Worm (Caenorhabditis elegans) whole organism, L4 larva: Measurements from ENCODE around the gene R03E9.2.

Experiments
- F37D6.2 ChIP-seq: sonication (generic microtip); optimal IDR thresholded peaks from 2 replicates; lab custom pipeline; 2016; ENCODE audit warnings: mild to moderate bottlenecking, missing genetic modification characterization, missing compliant biosample characterization
- R02D3.7 ChIP-seq: fragments of 150-350 bp; sonication (generic microtip); optimal IDR thresholded peaks from 3 replicates; lab custom pipeline; 2014; ENCODE audit warnings: missing biosample characterization, missing genetic modification characterization
- T20F7.1 ChIP-seq: fragments of 200-800 bp; sonication (Bioruptor generic); optimal IDR thresholded peaks from 2 replicates; lab custom pipeline; 2018; ENCODE audit warnings: mild to moderate bottlenecking, missing genetic modification characterization, missing compliant biosample characterization
- T26A8.4 ChIP-seq: fragments of 200-800 bp; sonication (Bioruptor generic); IDR thresholded peaks from 2 replicates; pipeline ENCODE4 v1.3.6; 2022; ENCODE audit warnings: missing genetic modification characterization, missing compliant biosample characterization
- ZK337.2 ChIP-seq: fragments of 200-800 bp; sonication (Bioruptor generic); IDR thresholded peaks from 2 replicates; pipeline ENCODE4 v1.3.6; 2022; ENCODE audit warnings: missing genetic modification reagents, missing genetic modification characterization, missing compliant biosample characterization
- ZK546.5 ChIP-seq, 2 experiments: sonication (generic microtip); optimal IDR thresholded peaks; 2 replicates each; lab custom pipeline; 2017; ENCODE audit warnings: missing biosample characterization in 2 of 2, missing genetic modification characterization in 2 of 2
- aha-1 ChIP-seq: fragments of 150-350 bp; peaks from one replicate; lab custom pipeline; 2014; ENCODE audit warnings: missing biosample characterization, missing genetic modification characterization
- attf-4 ChIP-seq: sonication (generic microtip); optimal IDR thresholded peaks from 3 replicates; lab custom pipeline; 2017; ENCODE audit warnings: missing biosample characterization, missing genetic modification characterization
- cey-2 ChIP-seq: sonication (generic microtip); optimal IDR thresholded peaks from 3 replicates; lab custom pipeline; 2017; ENCODE audit warnings: missing genetic modification characterization, mild to moderate bottlenecking, missing compliant biosample characterization, antibody characterized with exemption, borderline replicate concordance; ENCODE audit not compliant: insufficient read depth
- ctbp-1 ChIP-seq: fragments of 200-800 bp; sonication (Bioruptor generic); IDR thresholded peaks from 2 replicates; pipeline ENCODE4 v1.3.6; 2022; ENCODE audit warnings: missing genetic modification reagents, missing genetic modification characterization, missing compliant biosample characterization
- daf-16 ChIP-seq, 3 experiments: sonication (generic microtip); optimal IDR thresholded peaks; 2 replicates each; lab custom pipeline; 2016 to 2017; ENCODE audit warnings: missing genetic modification characterization in 3 of 3, missing genetic modification reagents in 3 of 3, mild to moderate bottlenecking in 2 of 3, missing compliant biosample characterization in 2 of 3, missing biosample characterization in 1 of 3, moderate library complexity in 1 of 3
- daf-19 ChIP-seq: fragments of 200-800 bp; sonication (Bioruptor generic); conservative IDR thresholded peaks from 2 replicates; pipeline ENCODE4 v1.3.6; 2022; ENCODE audit warnings: missing genetic modification characterization, missing compliant biosample characterization
- dmd-8 ChIP-seq: fragments of 200-800 bp; sonication (Bioruptor generic); IDR thresholded peaks from 2 replicates; pipeline ENCODE4 v1.3.6; 2022; ENCODE audit warnings: missing genetic modification characterization, missing compliant biosample characterization
- dmd-9 ChIP-seq: fragments of 200-800 bp; sonication (Bioruptor generic); IDR thresholded peaks from 2 replicates; pipeline ENCODE4 v1.3.6; 2022; ENCODE audit warnings: missing genetic modification reagents, missing genetic modification characterization, missing compliant biosample characterization
- duxl-1 ChIP-seq: sonication (generic microtip); optimal IDR thresholded peaks from 2 replicates; lab custom pipeline; 2016; ENCODE audit warnings: mild to moderate bottlenecking, missing genetic modification characterization, moderate library complexity, missing compliant biosample characterization; ENCODE audit not compliant: poor library complexity
- gei-8 ChIP-seq: fragments of 200-800 bp; sonication (Bioruptor generic); optimal IDR thresholded peaks from 2 replicates; lab custom pipeline; 2018; ENCODE audit warnings: mild to moderate bottlenecking, missing genetic modification characterization, missing compliant biosample characterization
- hif-1 ChIP-seq, 2 experiments: sonication (generic microtip); optimal IDR thresholded peaks; 2 replicates each; lab custom pipeline; 2016 to 2017; ENCODE audit warnings: missing compliant biosample characterization in 2 of 2, missing genetic modification characterization in 2 of 2, missing genetic modification reagents in 2 of 2, missing genotype in 2 of 2, mild to moderate bottlenecking in 1 of 2
- hlh-11 ChIP-seq: fragments of 200-800 bp; sonication (Bioruptor generic); optimal IDR thresholded peaks from 2 replicates; lab custom pipeline; 2018; ENCODE audit warnings: mild to moderate bottlenecking, missing genetic modification characterization, missing compliant biosample characterization
- hlh-30 ChIP-seq: sonication (generic microtip); optimal IDR thresholded peaks from 2 replicates; lab custom pipeline; 2017; ENCODE audit warnings: antibody characterized with exemption, mild to moderate bottlenecking, missing genetic modification characterization, missing compliant biosample characterization; ENCODE audit not compliant: insufficient read depth
- lim-7 ChIP-seq: fragments of 200-800 bp; sonication (Bioruptor generic); IDR thresholded peaks from 2 replicates; pipeline ENCODE4 v1.3.6; 2022; ENCODE audit warnings: missing genetic modification characterization, missing compliant biosample characterization
- lin-1 ChIP-seq: fragments of 200-800 bp; sonication (Bioruptor generic); IDR thresholded peaks from 2 replicates; pipeline ENCODE4 v1.3.6; 2022; ENCODE audit warnings: missing genetic modification reagents, missing genetic modification characterization, missing compliant biosample characterization
- lin-39 ChIP-seq: fragments of 150-350 bp; optimal IDR thresholded peaks from 2 replicates; lab custom pipeline; 2014; ENCODE audit warnings: missing biosample characterization, missing genetic modification reagents, missing genetic modification characterization
- mdl-1 ChIP-seq, 2 experiments: fragments of 150-350 bp in 1 of 2; sonication (generic microtip) in 1 of 2; optimal IDR thresholded peaks; 2 replicates each; lab custom pipeline; 2014 to 2017; ENCODE audit warnings: missing biosample characterization in 2 of 2, missing genetic modification characterization in 2 of 2
- mdt-29 ChIP-seq: fragments of 200-800 bp; sonication (Bioruptor generic); IDR thresholded peaks from 2 replicates; pipeline ENCODE4 v1.3.6; 2022; ENCODE audit warnings: missing genetic modification reagents, missing genetic modification characterization, missing compliant biosample characterization
- mep-1 ChIP-seq: fragments of 150-350 bp; sonication (generic microtip); optimal IDR thresholded peaks from 3 replicates; lab custom pipeline; 2014; ENCODE audit warnings: missing biosample characterization, missing genetic modification characterization
- mes-2 ChIP-seq: sonication (generic microtip); optimal IDR thresholded peaks from 2 replicates; lab custom pipeline; 2016; ENCODE audit warnings: missing genotype, mild to moderate bottlenecking, missing genetic modification characterization, missing compliant biosample characterization; ENCODE audit not compliant: poor library complexity, severe bottlenecking
- mxl-2 ChIP-seq: fragments of 200-800 bp; sonication (Bioruptor generic); conservative IDR thresholded peaks from 2 replicates; pipeline ENCODE4 v1.3.6; 2022; ENCODE audit warnings: missing genetic modification reagents, missing genetic modification characterization, missing compliant biosample characterization
- mxl-3 ChIP-seq: fragments of 200-800 bp; sonication (Bioruptor generic); optimal IDR thresholded peaks from 2 replicates; lab custom pipeline; 2018; ENCODE audit warnings: mild to moderate bottlenecking, missing genetic modification characterization, missing compliant biosample characterization
- nhr-11 ChIP-seq: fragments of 150-350 bp; optimal IDR thresholded peaks from 2 replicates; lab custom pipeline; 2014; ENCODE audit warnings: missing biosample characterization, missing genetic modification characterization
- nhr-237 ChIP-seq: sonication (generic microtip); optimal IDR thresholded peaks from 2 replicates; lab custom pipeline; 2017; ENCODE audit warnings: missing biosample characterization, missing genetic modification characterization
- nhr-25 ChIP-seq: sonication (generic microtip); optimal IDR thresholded peaks from 2 replicates; lab custom pipeline; 2017; ENCODE audit warnings: missing genetic modification characterization, mild to moderate bottlenecking, missing compliant biosample characterization, antibody characterized with exemption, moderate library complexity, borderline replicate concordance; ENCODE audit not compliant: insufficient read depth
- nhr-77 ChIP-seq: fragments of 150-350 bp; optimal IDR thresholded peaks from 2 replicates; lab custom pipeline; 2014; ENCODE audit warnings: missing biosample characterization, missing genetic modification characterization
- pqm-1 ChIP-seq: sonication (generic microtip); optimal IDR thresholded peaks from 2 replicates; lab custom pipeline; 2017; ENCODE audit warnings: missing biosample characterization, missing genetic modification characterization
- rbr-2 ChIP-seq: sonication (generic microtip); optimal IDR thresholded peaks from 2 replicates; lab custom pipeline; 2016; ENCODE audit warnings: missing genotype, missing genetic modification characterization, missing compliant biosample characterization
- sdz-12 ChIP-seq: fragments of 200-800 bp; sonication (Bioruptor generic); optimal IDR thresholded peaks from 2 replicates; lab custom pipeline; 2018; ENCODE audit warnings: mild to moderate bottlenecking, missing genetic modification characterization, missing compliant biosample characterization
- skn-1 ChIP-seq: fragments of 150-350 bp; optimal IDR thresholded peaks from 2 replicates; lab custom pipeline; 2014; ENCODE audit warnings: missing biosample characterization, missing genetic modification characterization
- snpc-4 ChIP-seq: fragments of 150-350 bp; optimal IDR thresholded peaks from 2 replicates; lab custom pipeline; 2014; ENCODE audit warnings: missing biosample characterization, missing genetic modification characterization
- tra-1 ChIP-seq: fragments of 200-800 bp; sonication (Bioruptor generic); IDR thresholded peaks from 2 replicates; pipeline ENCODE4 v1.3.6; 2022; ENCODE audit warnings: missing genetic modification reagents, missing genetic modification characterization, missing compliant biosample characterization
- unc-62 ChIP-seq, 3 experiments: fragments of 150-350 bp in 1 of 3; sonication (generic microtip); optimal IDR thresholded peaks in 2 of 3; peaks in 1 of 3; 1 replicate in 1 of 3; 2 replicates in 2 of 3; lab custom pipeline; 2014 to 2017; ENCODE audit warnings: missing biosample characterization in 3 of 3, missing genetic modification characterization in 3 of 3, missing genetic modification reagents in 3 of 3, missing genotype in 1 of 3
- vab-7 ChIP-seq: fragments of 200-800 bp; sonication (Bioruptor generic); IDR thresholded peaks from 2 replicates; pipeline ENCODE4 v1.3.6; 2022; ENCODE audit warnings: missing genetic modification reagents, missing genetic modification characterization, missing compliant biosample characterization
- zip-2 ChIP-seq: fragments of 150-350 bp; optimal IDR thresholded peaks from 2 replicates; lab custom pipeline; 2014; ENCODE audit warnings: missing biosample characterization, missing genetic modification characterization
- ztf-11 ChIP-seq: fragments of 150-350 bp; optimal IDR thresholded peaks from 2 replicates; lab custom pipeline; 2014; ENCODE audit warnings: missing biosample characterization, missing genetic modification characterization

Gene R03E9.2

ce11 chrX:6740983-6741365 lies 7.9 kb upstream of the R03E9.2 start (continued):
- TF ChIP-seq nhr-25 = no peak

- TF ChIP-seq aha-1 (peak; percentile 95), rbr-2 (peak; percentile 41), gei-8 (GFP tag; lab: Kevin White, UChicago) (peak; percentile 35), mes-2 (tag; lab: Kevin White, UChicago) (peak; percentile 1), mdt-29 (no peak), unc-62 (GFP tag; optimal IDR thresholded peaks at IDR 0.05 in 1 of 2; lab: Kevin White, UChicago) (peak in 1 of 2 experiments; percentile 70), unc-62 (tag; optimal IDR thresholded peaks at IDR 0.05; lab: Kevin White, UChicago) (no peak), T26A8.4 (GFP tag; lab: Robert Waterston, UW) (no peak; the same call in 1 of the 2 replicates), nhr-77 (no peak), duxl-1 (no peak), hlh-30 (peak; percentile 60), mep-1 (peak; percentile 15), daf-19 (GFP tag; lab: Robert Waterston, UW) (no peak), mdl-1 (tag; optimal IDR thresholded peaks at IDR 0.05; lab: Kevin White, UChicago) (peak in 1 of 2 experiments; percentile 87), sdz-12 (peak; percentile 58), cey-2 (no peak), snpc-4 (tag; lab: Kevin White, UChicago) (no peak), dmd-8 (GFP tag; lab: Robert Waterston, UW) (0 out of 2 replicates have a peak, but pooled peaks have one; percentile 10), hif-1 (tag; optimal IDR thresholded peaks at IDR 0.05; lab: Kevin White, UChicago) (peak in 1 of 2 experiments; percentile 78), lim-7 (GFP tag; lab: Robert Waterston, UW) (no peak), nhr-237 (tag; lab: Kevin White, UChicago) (no peak), ctbp-1 (0 out of 2 replicates have a peak, but pooled peaks have one; percentile 21), mxl-3 (GFP tag; lab: Kevin White, UChicago) (no peak), daf-16 (GFP tag; optimal IDR thresholded peaks at IDR 0.05; lab: Kevin White, UChicago) (peak in 1 of 2 experiments; percentile 60), daf-16 (tag; optimal IDR thresholded peaks at IDR 0.05; lab: Kevin White, UChicago) (no peak), F37D6.2 (tag; lab: Kevin White, UChicago) (peak; percentile 30)
- TF ChIP-seq, all 104 proteins: peak for 14
Measured at ce11 chrX:6740282-6740982, 7.3 kb upstream of the R03E9.2 start.

ce11 chrX:6739034-6740008 lies 6.2 kb upstream of the R03E9.2 start:
- TF ChIP-seq skn-1 (no peak), mep-1 (no peak), attf-4 (tag; lab: Kevin White, UChicago) (no peak), ztf-11 (tag; lab: Kevin White, UChicago) (no peak), T20F7.1 (peak; percentile 30), daf-16 (GFP tag; optimal IDR thresholded peaks at IDR 0.05; lab: Kevin White, UChicago) (no peak), daf-16 (tag; optimal IDR thresholded peaks at IDR 0.05; lab: Kevin White, UChicago) (peak; percentile 56), zip-2 (tag; lab: Kevin White, UChicago) (peak; percentile 42), lin-1 (GFP tag; lab: Robert Waterston, UW) (no peak), T26A8.4 (GFP tag; lab: Robert Waterston, UW) (no peak), R02D3.7 (tag; lab: Kevin White, UChicago) (no peak), pqm-1 (tag; lab: Kevin White, UChicago) (peak; percentile 4), nhr-11 (tag; lab: Kevin White, UChicago) (peak; percentile 34), nhr-25 (no peak), ctbp-1 (0 out of 2 replicates have a peak, but pooled peaks have one; percentile 49), unc-62 (GFP tag; optimal IDR thresholded peaks at IDR 0.05 in 1 of 2; lab: Kevin White, UChicago) (peak in 1 of 2 experiments; percentile 94), unc-62 (tag; optimal IDR thresholded peaks at IDR 0.05; lab: Kevin White, UChicago) (no peak), hlh-11 (tag; lab: Kevin White, UChicago) (peak; percentile 71), hlh-30 (peak; percentile 92), lin-39 (no peak), dmd-9 (GFP tag; lab: Robert Waterston, UW) (no peak), mxl-2 (GFP tag; lab: Robert Waterston, UW) (0 out of 2 replicates have a peak, but pooled peaks have one; percentile 17), ZK337.2 (GFP tag; lab: Robert Waterston, UW) (no peak), ZK546.5 (tag; optimal IDR thresholded peaks at IDR 0.05; lab: Kevin White, UChicago) (no peak), tra-1 (GFP tag; lab: Robert Waterston, UW) (0 out of 2 replicates have a peak, but pooled peaks have one; percentile 4), vab-7 (GFP tag; lab: Robert Waterston, UW) (no peak)
